Worm (Caenorhabditis elegans) whole organism, L1 larva: ENCODE results near the gene srw-68.

ENCODE experiments used
- ceh-82 ChIP-seq, 3 experiments: fragments of 150-350 bp in 1 of 3; sonication (generic microtip) in 2 of 3; optimal IDR thresholded peaks; 2 replicates each; lab custom pipeline; 2014 to 2017; ENCODE audit warnings: missing biosample characterization in 3 of 3, missing genetic modification characterization in 3 of 3
- fos-1 ChIP-seq: fragments of 150-350 bp; optimal IDR thresholded peaks from 2 replicates; lab custom pipeline; 2014; ENCODE audit warnings: missing biosample characterization, missing genetic modification characterization
- nhr-76 ChIP-seq: sonication (generic microtip); optimal IDR thresholded peaks from 2 replicates; lab custom pipeline; 2017; ENCODE audit warnings: missing biosample characterization, missing genetic modification characterization
- pag-3 ChIP-seq: sonication (generic microtip); optimal IDR thresholded peaks from 2 replicates; lab custom pipeline; 2017; ENCODE audit warnings: missing genetic modification characterization, mild to moderate bottlenecking, missing compliant biosample characterization, antibody characterized with exemption, borderline replicate concordance; ENCODE audit not compliant: insufficient read depth
- rnt-1 ChIP-seq: sonication (generic microtip); optimal IDR thresholded peaks from 2 replicates; lab custom pipeline; 2016; ENCODE audit warnings: mild to moderate bottlenecking, missing genetic modification characterization, moderate library complexity, missing compliant biosample characterization
- skn-1 ChIP-seq: fragments of 150-350 bp; optimal IDR thresholded peaks from 2 replicates; lab custom pipeline; 2014; ENCODE audit warnings: missing biosample characterization, missing genetic modification characterization
- snu-23 ChIP-seq: sonication (generic microtip); optimal IDR thresholded peaks from 2 replicates; lab custom pipeline; 2016; ENCODE audit warnings: missing genetic modification characterization, missing compliant biosample characterization
- ztf-4 ChIP-seq: fragments of 150-350 bp; optimal IDR thresholded peaks from 2 replicates; lab custom pipeline; 2014; ENCODE audit warnings: missing biosample characterization, missing genetic modification characterization

DNA sequence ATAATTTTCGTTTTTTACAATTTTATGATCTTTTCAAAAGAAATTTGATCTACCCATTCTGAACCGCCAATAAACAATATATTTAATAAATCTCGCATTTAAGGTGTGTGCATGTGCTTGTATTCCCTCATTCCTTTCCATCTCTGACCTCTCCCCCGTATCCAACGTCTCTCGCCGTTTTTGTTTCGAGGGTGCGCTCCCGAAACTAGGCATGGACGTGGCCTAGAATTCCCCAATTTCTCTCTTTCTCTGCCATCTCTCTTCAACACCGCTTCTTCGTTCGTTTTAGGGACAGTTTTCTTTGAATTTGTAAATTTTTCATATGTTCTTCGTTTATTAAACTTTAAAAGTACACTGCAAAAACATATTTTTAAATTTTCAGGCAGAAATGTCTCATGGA is 39.0 kb upstream of the srw-68 start, which contains the start of gene F25E5.1:
- TF ChIP-seq rnt-1 (tag; lab: Kevin White, UChicago) (peak; percentile 93), skn-1 (peak; percentile 49), snu-23 (GFP tag; lab: Kevin White, UChicago) (peak; percentile 76), ztf-4 (tag; lab: Kevin White, UChicago) (no peak), nhr-76 (no peak), pag-3 (no peak), ceh-82 (tag; optimal IDR thresholded peaks at IDR 0.05; lab: Kevin White, UChicago) (peak; percentile 42 to 73 (median 65)), fos-1 (tag; lab: Kevin White, UChicago) (no peak)
